Fruit fly (Drosophila melanogaster) whole organism, pupa: Measurements from ENCODE around the gene 5PtaseI.

ENCODE experiments used
- CG10348 ChIP-seq: fragments of 200-800 bp; sonication (Bioruptor generic); IDR thresholded peaks from 2 replicates; pipeline ENCODE4 v1.3.6; 2022; ENCODE audit warnings: missing biosample characterization, missing genetic modification characterization
- CG12605 ChIP-seq: fragments of 200-800 bp; sonication (Bioruptor generic); IDR thresholded peaks from 2 replicates; pipeline ENCODE4 v1.3.6; 2022; ENCODE audit warnings: missing biosample characterization, missing genetic modification characterization
- CG14655 ChIP-seq: fragments of 200-800 bp; sonication (Bioruptor generic); optimal IDR thresholded peaks from 3 replicates; lab custom pipeline; 2017; ENCODE audit warnings: mild to moderate bottlenecking, missing biosample characterization, missing genetic modification reagents, missing genetic modification characterization
- CG15710 ChIP-seq: fragments of 200-800 bp; sonication (Bioruptor generic); optimal IDR thresholded peaks from 2 replicates; lab custom pipeline; 2018; ENCODE audit warnings: missing biosample characterization, mild to moderate bottlenecking, missing genetic modification characterization, moderate library complexity
- CG32121 ChIP-seq: fragments of 200-800 bp; sonication (Bioruptor generic); IDR thresholded peaks from 2 replicates; pipeline ENCODE4 v1.3.6; 2022; ENCODE audit warnings: missing biosample characterization, missing genetic modification characterization
- CG4496 ChIP-seq: fragments of 200-800 bp; sonication (Bioruptor generic); IDR thresholded peaks from 3 replicates; pipeline ENCODE4 v1.3.6; 2022; ENCODE audit warnings: missing biosample characterization, missing genetic modification characterization
- CG8159 ChIP-seq: fragments of 200-800 bp; sonication (Bioruptor generic); optimal IDR thresholded peaks from 3 replicates; lab custom pipeline; 2018; ENCODE audit warnings: missing biosample characterization, mild to moderate bottlenecking, missing genetic modification characterization, moderate library complexity
- CG9948 ChIP-seq: fragments of 200-800 bp; sonication (Bioruptor generic); optimal IDR thresholded peaks from 2 replicates; lab custom pipeline; 2018; ENCODE audit warnings: missing biosample characterization, mild to moderate bottlenecking, missing genetic modification characterization, moderate library complexity
- D1 ChIP-seq: fragments of 200-800 bp; sonication (Bioruptor generic); optimal IDR thresholded peaks from 2 replicates; lab custom pipeline; 2018; ENCODE audit warnings: missing biosample characterization, mild to moderate bottlenecking, missing genetic modification characterization, moderate library complexity
- EcR ChIP-seq: fragments of 200-800 bp; sonication (Bioruptor generic); optimal IDR thresholded peaks from 3 replicates; lab custom pipeline; 2019; ENCODE audit warnings: missing biosample characterization, missing genetic modification characterization, mild to moderate bottlenecking, moderate library complexity, missing genetic modification reagents
- Ets98B ChIP-seq: fragments of 200-800 bp; sonication (Bioruptor generic); IDR thresholded peaks from 2 replicates; pipeline ENCODE4 v1.3.6; 2022; ENCODE audit warnings: missing biosample characterization, missing genetic modification characterization
- Pif1A ChIP-seq: fragments of 200-800 bp; sonication (Bioruptor generic); optimal IDR thresholded peaks from 3 replicates; lab custom pipeline; 2016; ENCODE audit warnings: missing biosample characterization, missing genetic modification characterization
- Pif1B ChIP-seq: fragments of 200-800 bp; sonication (Bioruptor generic); optimal IDR thresholded peaks from 3 replicates; lab custom pipeline; 2016; ENCODE audit warnings: missing biosample characterization, missing genetic modification characterization
- Snoo ChIP-seq: fragments of 200-800 bp; sonication (Bioruptor generic); optimal IDR thresholded peaks from 3 replicates; lab custom pipeline; 2017; ENCODE audit warnings: missing biosample characterization, mild to moderate bottlenecking, missing genetic modification characterization, inconsistent platforms

dm6 chr3R:25002257-25002656 is 42.7 kb downstream of the 5PtaseI start:
- TF ChIP-seq CG8159 (tag; lab: Kevin White, UChicago) (no peak), Pif1B (GFP tag; lab: Kevin White, UChicago) (no peak), CG15710 (no peak), CG10348 (GFP tag; lab: Robert Waterston, UW) (no peak), CG12605 (GFP tag; lab: Robert Waterston, UW) (no peak), CG32121 (GFP tag; lab: Robert Waterston, UW) (no peak), Pif1A (GFP tag; lab: Kevin White, UChicago) (no peak), CG14655 (GFP tag; lab: Kevin White, UChicago) (no peak), Ets98B (no peak), Snoo (no peak), D1 (tag; lab: Kevin White, UChicago) (no peak), CG4496 (GFP tag; lab: Robert Waterston, UW) (no peak), EcR (GFP tag; lab: Kevin White, UChicago) (no peak), CG9948 (tag; lab: Kevin White, UChicago) (no peak)
